Fruit fly (Drosophila melanogaster): ENCODE measurements around the gene CG12984.

The CG12984 gene

DNA sequence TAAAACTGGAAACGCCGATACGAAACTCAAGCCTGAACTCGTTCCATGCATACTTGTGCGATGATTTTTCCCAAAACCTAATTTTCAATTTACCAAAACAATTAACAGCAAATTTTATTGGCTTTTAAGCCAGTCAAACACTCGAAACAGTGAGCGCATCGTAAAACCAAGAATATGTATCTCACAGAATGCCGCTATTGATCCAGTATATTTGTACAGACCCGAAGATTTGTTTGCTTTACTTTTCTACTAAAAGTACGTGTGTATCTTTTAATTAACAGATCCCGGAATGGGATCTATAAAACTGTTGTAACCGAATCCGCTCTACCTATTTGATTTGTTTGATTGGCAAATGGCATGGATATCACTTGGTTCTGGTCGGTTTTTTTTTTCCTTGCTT lies 37.4 kb upstream of the CG12984 start (continued):
- TF ChIP-seq abd-A (tag; optimal IDR thresholded peaks at IDR 0.05): no peak
- no peak for TF ChIP-seq pb (GFP tag; optimal IDR thresholded peaks at IDR 0.05)
- TF ChIP-seq zfh1 (GFP tag; IDR thresholded peaks at IDR 0.05): no peak
- TF ChIP-seq odd (GFP tag; optimal IDR thresholded peaks at IDR 0.05): peak; percentile 56
- no peak for TF ChIP-seq bab2 (GFP tag; optimal IDR thresholded peaks at IDR 0.05)
- TF ChIP-seq btn (GFP tag; optimal IDR thresholded peaks at IDR 0.05): no peak
- no peak for TF ChIP-seq CG18599 (GFP tag; optimal IDR thresholded peaks at IDR 0.05)
- no peak for TF ChIP-seq run (tag; optimal IDR thresholded peaks at IDR 0.05)
- no peak for TF ChIP-seq hbn (GFP tag; IDR thresholded peaks at IDR 0.05; ENCODE audit: partially characterized antibody)
- TF ChIP-seq CG11696 (GFP tag; IDR thresholded peaks at IDR 0.05): no peak
- TF ChIP-seq CG4730 (GFP tag; IDR thresholded peaks at IDR 0.05): no peak
- TF ChIP-seq row (GFP tag; IDR thresholded peaks at IDR 0.05): no peak
- TF ChIP-seq Hmx (GFP tag; optimal IDR thresholded peaks at IDR 0.05): no peak
- no peak for TF ChIP-seq Elba2 (GFP tag; optimal IDR thresholded peaks at IDR 0.05)
- TF ChIP-seq CG11560 (tag; IDR thresholded peaks at IDR 0.05): no peak
- no peak for TF ChIP-seq Bteb2 (GFP tag; optimal IDR thresholded peaks at IDR 0.05)
- TF ChIP-seq Meics (GFP tag; optimal IDR thresholded peaks at IDR 0.05): peak; percentile 5
- no peak for TF ChIP-seq CG7556 (GFP tag; optimal IDR thresholded peaks at IDR 0.05)
- TF ChIP-seq h (optimal IDR thresholded peaks at IDR 0.05): no peak
- TF ChIP-seq Ravus (GFP tag; IDR thresholded peaks at IDR 0.05): no peak
- TF ChIP-seq CG10366 (GFP tag; IDR thresholded peaks at IDR 0.05): no peak
- no peak for TF ChIP-seq CTCF (GFP tag; optimal IDR thresholded peaks at IDR 0.05)
- no peak for TF ChIP-seq sr (GFP tag; IDR thresholded peaks at IDR 0.05)
- TF ChIP-seq CG14965 (GFP tag; optimal IDR thresholded peaks at IDR 0.05; ENCODE audit: borderline replicate concordance): peak; percentile 31
- no peak for TF ChIP-seq CG13775 (GFP tag; optimal IDR thresholded peaks at IDR 0.05)
- TF ChIP-seq ERR (GFP tag; optimal IDR thresholded peaks at IDR 0.05): no peak
- no peak for TF ChIP-seq grau (tag; optimal IDR thresholded peaks at IDR 0.05)
- no peak for TF ChIP-seq CG31388 (GFP tag; optimal IDR thresholded peaks at IDR 0.05)
- no peak for TF ChIP-seq gro (GFP tag; optimal IDR thresholded peaks at IDR 0.05)
- peak; percentile 39 for TF ChIP-seq CG1603 (tag; optimal IDR thresholded peaks at IDR 0.05)
- peak in 1 of 2 experiments; percentile 1 for TF ChIP-seq eve (GFP tag; optimal IDR thresholded peaks at IDR 0.05)
- TF ChIP-seq so (GFP tag; IDR thresholded peaks at IDR 0.05): no peak
- TF ChIP-seq CG15073 (GFP tag; optimal IDR thresholded peaks at IDR 0.05): no peak
- no peak for TF ChIP-seq CG16813 (GFP tag; IDR thresholded peaks at IDR 0.05; ENCODE audit: partially characterized antibody)
- no peak for TF ChIP-seq BtbVII (GFP tag; optimal IDR thresholded peaks at IDR 0.05)
- no peak for TF ChIP-seq CG8281 (tag; optimal IDR thresholded peaks at IDR 0.05)
- no peak for TF ChIP-seq az2 (GFP tag; optimal IDR thresholded peaks at IDR 0.05)
- peak; percentile 77 for TF ChIP-seq kni (GFP tag; optimal IDR thresholded peaks at IDR 0.05)
- no peak for TF ChIP-seq CG8359 (GFP tag; optimal IDR thresholded peaks at IDR 0.05; ENCODE audit: borderline replicate concordance)
- TF ChIP-seq CG17361 (GFP tag; IDR thresholded peaks at IDR 0.05): no peak
- no peak for TF ChIP-seq CG12744 (GFP tag; optimal IDR thresholded peaks at IDR 0.05)
- TF ChIP-seq CG10274 (GFP tag; optimal IDR thresholded peaks at IDR 0.05): no peak
- TF ChIP-seq CG1832 (GFP tag; optimal IDR thresholded peaks at IDR 0.05): no peak
- TF ChIP-seq CG42726 (GFP tag; IDR thresholded peaks at IDR 0.05; ENCODE audit: partially characterized antibody): no peak
- TF ChIP-seq CG4707 (GFP tag; optimal IDR thresholded peaks at IDR 0.05): peak; percentile 48
- TF ChIP-seq bsh (GFP tag; optimal IDR thresholded peaks at IDR 0.05): peak in 1 of 2 experiments; percentile 36
- no peak for TF ChIP-seq CG8944 (GFP tag; optimal IDR thresholded peaks at IDR 0.05)
- no peak for TF ChIP-seq CG8388 (GFP tag; optimal IDR thresholded peaks at IDR 0.05)
- TF ChIP-seq Oli (tag; optimal IDR thresholded peaks at IDR 0.05): no peak
- TF ChIP-seq CG14441 (GFP tag; IDR thresholded peaks at IDR 0.05): no peak
- no peak for TF ChIP-seq Hr78 (GFP tag; optimal IDR thresholded peaks at IDR 0.05)
- no peak for TF ChIP-seq HmgD (GFP tag; optimal IDR thresholded peaks at IDR 0.05)
- TF ChIP-seq jumu (GFP tag; optimal IDR thresholded peaks at IDR 0.05): no peak
